Worm (Caenorhabditis elegans): Measurements from ENCODE around the gene C39B5.5.

- TF ChIP-seq nhr-11 (tag; optimal IDR thresholded peaks at IDR 0.05): no peak
- no peak for TF ChIP-seq aly-2 (tag; optimal IDR thresholded peaks at IDR 0.05)
- no peak for TF ChIP-seq egl-27 (tag; optimal IDR thresholded peaks at IDR 0.05)
- TF ChIP-seq fos-1 (tag; optimal IDR thresholded peaks at IDR 0.05): no peak
- TF ChIP-seq nhr-77 (tag; optimal IDR thresholded peaks at IDR 0.05): no peak
- no peak for TF ChIP-seq ceh-82 (tag; optimal IDR thresholded peaks at IDR 0.05)
- TF ChIP-seq lsy-2 (tag; optimal IDR thresholded peaks at IDR 0.05): no peak
These were observed 35.7 kb downstream of the C39B5.5 start for ce11 chrIII:2243617-2244016.
